Fruit fly (Drosophila melanogaster) whole organism, embryonic: Measurements from ENCODE around the gene CG31538.

Experiments
- Antp ChIP-seq: fragments of 200-800 bp; sonication (Bioruptor generic); optimal IDR thresholded peaks from 3 replicates; lab custom pipeline; 2016; ENCODE audit warnings: missing biosample characterization, missing genetic modification characterization
- Blimp-1 ChIP-seq: fragments of 200-800 bp; sonication (Bioruptor generic); optimal IDR thresholded peaks from 3 replicates; lab custom pipeline; 2018; ENCODE audit warnings: missing biosample characterization, missing genetic modification characterization, mild to moderate bottlenecking, moderate library complexity, missing genetic modification reagents
- CG10565 ChIP-seq: fragments of 200-800 bp; sonication (Bioruptor generic); optimal IDR thresholded peaks from 3 replicates; lab custom pipeline; 2016; ENCODE audit warnings: missing biosample characterization, mild to moderate bottlenecking, missing genetic modification characterization
- CG10979 ChIP-seq: fragments of 200-800 bp; sonication (Bioruptor generic); optimal IDR thresholded peaks from 2 replicates; lab custom pipeline; 2018; ENCODE audit warnings: missing biosample characterization, mild to moderate bottlenecking, missing genetic modification characterization, moderate library complexity
- CG11247 ChIP-seq: fragments of 200-800 bp; sonication (Bioruptor generic); IDR thresholded peaks from 2 replicates; pipeline ENCODE4 v1.3.6; 2022; ENCODE audit warnings: missing biosample characterization, missing genetic modification characterization
- CG12104 ChIP-seq: fragments of 200-800 bp; sonication (Bioruptor generic); optimal IDR thresholded peaks from 3 replicates; lab custom pipeline; 2016; ENCODE audit warnings: missing biosample characterization, missing genetic modification characterization
- CG12744 ChIP-seq: fragments of 200-800 bp; sonication (Bioruptor generic); optimal IDR thresholded peaks from 2 replicates; lab custom pipeline; 2016; ENCODE audit warnings: missing biosample characterization, missing genetic modification characterization
- CG12769 ChIP-seq: fragments of 200-800 bp; sonication (Bioruptor generic); optimal IDR thresholded peaks from 2 replicates; lab custom pipeline; 2019; ENCODE audit warnings: missing biosample characterization, mild to moderate bottlenecking, missing genetic modification characterization, moderate library complexity
- CG15269 ChIP-seq: fragments of 200-800 bp; sonication (Bioruptor generic); optimal IDR thresholded peaks from 2 replicates; lab custom pipeline; 2018; ENCODE audit warnings: missing biosample characterization, mild to moderate bottlenecking, missing genetic modification characterization, moderate library complexity
- CG15514 ChIP-seq: fragments of 200-800 bp; sonication (Bioruptor generic); optimal IDR thresholded peaks from 3 replicates; lab custom pipeline; 2017; ENCODE audit warnings: missing biosample characterization, missing genetic modification characterization, mild to moderate bottlenecking, moderate library complexity, missing genetic modification reagents
- CG30403 ChIP-seq: fragments of 200-800 bp; sonication (Bioruptor generic); optimal IDR thresholded peaks from 3 replicates; lab custom pipeline; 2016; ENCODE audit warnings: missing biosample characterization, missing genetic modification characterization
- CG34224 ChIP-seq: fragments of 200-800 bp; sonication (Bioruptor generic); IDR thresholded peaks from 3 replicates; pipeline ENCODE4 v1.3.6; 2022; ENCODE audit warnings: missing biosample characterization, missing genetic modification characterization; ENCODE audit not compliant: partially characterized antibody
- CG4730 ChIP-seq: fragments of 200-800 bp; sonication (Bioruptor generic); IDR thresholded peaks from 2 replicates; pipeline ENCODE4 v1.3.6; 2022; ENCODE audit warnings: missing biosample characterization, missing genetic modification characterization
- CG6175 ChIP-seq: fragments of 200-800 bp; sonication (Bioruptor generic); IDR thresholded peaks from 3 replicates; pipeline ENCODE4 v1.3.6; 2022; ENCODE audit warnings: missing biosample characterization, missing genetic modification characterization
- CG6654 ChIP-seq: fragments of 200-800 bp; sonication (Bioruptor generic); optimal IDR thresholded peaks from 2 replicates; lab custom pipeline; 2017; ENCODE audit warnings: missing biosample characterization, mild to moderate bottlenecking, missing genetic modification characterization
- CG6689 ChIP-seq: fragments of 200-800 bp; sonication (Bioruptor generic); IDR thresholded peaks from 2 replicates; pipeline ENCODE4 v1.3.6; 2022; ENCODE audit warnings: missing biosample characterization, missing genetic modification characterization
- CG6791 ChIP-seq: fragments of 200-800 bp; sonication (Bioruptor generic); IDR thresholded peaks from 3 replicates; pipeline ENCODE4 v1.3.6; 2022; ENCODE audit warnings: missing biosample characterization, missing genetic modification characterization; ENCODE audit not compliant: partially characterized antibody
- CG8089 ChIP-seq: fragments of 200-800 bp; sonication (Bioruptor generic); optimal IDR thresholded peaks from 3 replicates; lab custom pipeline; 2016; ENCODE audit warnings: missing biosample characterization, missing genetic modification characterization
- CG8924 ChIP-seq: fragments of 200-800 bp; optimal IDR thresholded peaks from 3 replicates; lab custom pipeline; 2019; ENCODE audit warnings: missing biosample characterization, mild to moderate bottlenecking, missing genetic modification characterization, moderate library complexity
- CTCF ChIP-seq: fragments of 200-800 bp; sonication (Bioruptor generic); optimal IDR thresholded peaks from 2 replicates; lab custom pipeline; 2017; ENCODE audit warnings: missing biosample characterization, mild to moderate bottlenecking, missing genetic modification characterization, moderate library complexity
- Dfd ChIP-seq, 2 experiments: fragments of >200 bp; optimal IDR thresholded peaks; 2 replicates each; lab custom pipeline; 2017; ENCODE audit warnings: missing biosample characterization in 2 of 2, missing genetic modification characterization in 2 of 2
- Fer1 ChIP-seq: fragments of 200-800 bp; sonication (Bioruptor generic); optimal IDR thresholded peaks from 2 replicates; lab custom pipeline; 2017; ENCODE audit warnings: missing biosample characterization, mild to moderate bottlenecking, missing genetic modification characterization
- Fer3 ChIP-seq: fragments of 200-800 bp; sonication (Bioruptor generic); optimal IDR thresholded peaks from 2 replicates; lab custom pipeline; 2018; ENCODE audit warnings: missing biosample characterization, mild to moderate bottlenecking, missing genetic modification characterization, moderate library complexity
- Jarid2 ChIP-seq: fragments of 200-800 bp; sonication (Bioruptor generic); optimal IDR thresholded peaks from 3 replicates; lab custom pipeline; 2017; ENCODE audit warnings: mild to moderate bottlenecking, missing biosample characterization, missing genetic modification reagents, missing genetic modification characterization
- Meics ChIP-seq: fragments of 200-800 bp; sonication (Bioruptor generic); optimal IDR thresholded peaks from 2 replicates; lab custom pipeline; 2017; ENCODE audit warnings: missing biosample characterization, mild to moderate bottlenecking, missing genetic modification characterization
- Mes4 ChIP-seq: fragments of 200-800 bp; sonication (Bioruptor generic); optimal IDR thresholded peaks from 2 replicates; lab custom pipeline; 2016; ENCODE audit warnings: missing biosample characterization, missing genetic modification characterization
- Nf-YA ChIP-seq: fragments of 200-800 bp; sonication (Bioruptor generic); IDR thresholded peaks from 2 replicates; pipeline ENCODE4 v1.3.6; 2022; ENCODE audit warnings: missing biosample characterization, missing genetic modification characterization
- Spps ChIP-seq: fragments of 200-800 bp; sonication (Bioruptor generic); optimal IDR thresholded peaks from 2 replicates; lab custom pipeline; 2018; ENCODE audit warnings: missing biosample characterization, mild to moderate bottlenecking, missing genetic modification characterization
- TFAM ChIP-seq: fragments of 200-800 bp; sonication (Bioruptor generic); optimal IDR thresholded peaks from 2 replicates; lab custom pipeline; 2017; ENCODE audit warnings: missing biosample characterization, missing genetic modification characterization, inconsistent platforms
- Taf1 ChIP-seq: fragments of 200-800 bp; sonication (Bioruptor generic); IDR thresholded peaks from 2 replicates; pipeline ENCODE4 v1.3.6; 2022; ENCODE audit warnings: missing biosample characterization, missing genetic modification characterization
- Xrp1 ChIP-seq: fragments of 200-800 bp; sonication (Bioruptor generic); IDR thresholded peaks from 2 replicates; pipeline ENCODE4 v1.3.6; 2022; ENCODE audit warnings: missing biosample characterization, missing genetic modification characterization
- al ChIP-seq: fragments of 200-800 bp; sonication (Bioruptor generic); IDR thresholded peaks from 2 replicates; pipeline ENCODE4 v1.3.6; 2022; ENCODE audit warnings: missing biosample characterization, missing genetic modification characterization
- amos ChIP-seq: fragments of 200-800 bp; sonication (Bioruptor generic); IDR thresholded peaks from 2 replicates; pipeline ENCODE4 v1.3.6; 2022; ENCODE audit warnings: missing biosample characterization, missing genetic modification characterization; ENCODE audit not compliant: partially characterized antibody
- ase ChIP-seq: fragments of 200-800 bp; sonication (Bioruptor generic); IDR thresholded peaks from 3 replicates; pipeline ENCODE4 v1.3.6; 2022; ENCODE audit warnings: missing biosample characterization, missing genetic modification characterization
- cg ChIP-seq: fragments of 200-800 bp; sonication (Bioruptor generic); optimal IDR thresholded peaks from 3 replicates; lab custom pipeline; 2019; ENCODE audit warnings: missing biosample characterization, mild to moderate bottlenecking, missing genetic modification characterization, moderate library complexity
- croc ChIP-seq: fragments of 200-800 bp; sonication (Bioruptor generic); conservative IDR thresholded peaks from 3 replicates; pipeline ENCODE4 v1.3.6; 2022; ENCODE audit warnings: missing biosample characterization, missing genetic modification characterization
- ftz-f1 ChIP-seq: fragments of 200-800 bp; sonication (Bioruptor generic); optimal IDR thresholded peaks from 2 replicates; lab custom pipeline; 2016; ENCODE audit warnings: missing biosample characterization, missing genetic modification characterization
- jumu ChIP-seq: fragments of 200-800 bp; sonication (Bioruptor generic); optimal IDR thresholded peaks from 3 replicates; lab custom pipeline; 2016; ENCODE audit warnings: missing biosample characterization, missing genetic modification characterization
- lab ChIP-seq: fragments of 200-800 bp; sonication (Bioruptor generic); optimal IDR thresholded peaks from 3 replicates; lab custom pipeline; 2017; ENCODE audit warnings: missing biosample characterization, missing genetic modification characterization, mild to moderate bottlenecking, moderate library complexity, missing genetic modification reagents
- lola ChIP-seq, 3 experiments: fragments of >200 bp in 2 of 3; fragments of 200-800 bp in 1 of 3; sonication (Bioruptor generic) in 1 of 3; optimal IDR thresholded peaks; 2 replicates each; lab custom pipeline; 2017 to 2019; ENCODE audit warnings: missing biosample characterization in 3 of 3, missing genetic modification characterization in 3 of 3, mild to moderate bottlenecking in 1 of 3, moderate library complexity in 1 of 3
- nerfin-2 ChIP-seq: fragments of 200-800 bp; sonication (Bioruptor generic); IDR thresholded peaks from 2 replicates; pipeline ENCODE4 v1.3.6; 2022; ENCODE audit warnings: missing biosample characterization, missing genetic modification characterization; ENCODE audit not compliant: partially characterized antibody
- pho ChIP-seq: fragments of 200-800 bp; sonication (Bioruptor generic); optimal IDR thresholded peaks from 2 replicates; lab custom pipeline; 2016; ENCODE audit warnings: missing biosample characterization, missing genetic modification characterization
- repo ChIP-seq: fragments of 200-800 bp; sonication (Bioruptor generic); optimal IDR thresholded peaks from 2 replicates; lab custom pipeline; 2016; ENCODE audit warnings: missing biosample characterization, missing genetic modification characterization
- row ChIP-seq: fragments of 200-800 bp; sonication (Bioruptor generic); IDR thresholded peaks from 3 replicates; pipeline ENCODE4 v1.3.6; 2022; ENCODE audit warnings: missing biosample characterization, missing genetic modification characterization
- shn ChIP-seq: fragments of 200-800 bp; sonication (Bioruptor generic); optimal IDR thresholded peaks from 3 replicates; lab custom pipeline; 2016; ENCODE audit warnings: missing biosample characterization, missing genetic modification characterization
- slp2 ChIP-seq: fragments of 200-800 bp; sonication (Bioruptor generic); optimal IDR thresholded peaks from 2 replicates; lab custom pipeline; 2016; ENCODE audit warnings: missing biosample characterization, missing genetic modification characterization
- tx ChIP-seq: fragments of 200-800 bp; sonication (Bioruptor generic); optimal IDR thresholded peaks from 2 replicates; lab custom pipeline; 2016; ENCODE audit warnings: missing biosample characterization, missing genetic modification characterization
- wek ChIP-seq: fragments of 200-800 bp; sonication (Bioruptor generic); optimal IDR thresholded peaks from 3 replicates; lab custom pipeline; 2018; ENCODE audit warnings: missing biosample characterization, mild to moderate bottlenecking, missing genetic modification characterization, moderate library complexity
- yki ChIP-seq: fragments of >200 bp; optimal IDR thresholded peaks from 3 replicates; lab custom pipeline; 2018

The CG31538 gene

dm6 chr3R:5264251-5265098 is 13.2 kb downstream of the CG31538 start (continued):
- TF ChIP-seq CG6654 (GFP tag; lab: Kevin White, UChicago) (no peak), repo (GFP tag; lab: Kevin White, UChicago) (no peak), CG12744 (peak; percentile 34), Fer1 (GFP tag; lab: Kevin White, UChicago) (peak; percentile 58), CG6791 (GFP tag; lab: Robert Waterston, UW) (0 out of 3 replicates have a peak, but pooled peaks have one; percentile 7), amos (GFP tag; lab: Robert Waterston, UW) (no peak; the same call in 1 of the 2 replicates), Fer3 (tag; lab: Kevin White, UChicago) (peak; percentile 20), Spps (tag; lab: Kevin White, UChicago) (no peak), Meics (peak; percentile 56), CG6689 (GFP tag; lab: Robert Waterston, UW) (no peak; the same call in 1 of the 2 replicates), row (GFP tag; lab: Robert Waterston, UW) (peak; percentile 96), ase (GFP tag; lab: Robert Waterston, UW) (no peak), Jarid2 (GFP tag; lab: Kevin White, UChicago) (peak; percentile 79), Blimp-1 (GFP tag; lab: Kevin White, UChicago) (no peak), wek (no peak), Taf1 (GFP tag; lab: Robert Waterston, UW) (0 out of 2 replicates have a peak, but pooled peaks have one; percentile 9), CG34224 (GFP tag; lab: Robert Waterston, UW) (0 out of 3 replicates have a peak, but pooled peaks have one; percentile 32), CG12769 (peak; percentile 28), cg (GFP tag; lab: Kevin White, UChicago) (peak; percentile 20), tx (GFP tag; lab: Kevin White, UChicago) (peak; percentile 4), yki (lab: Kevin White, UChicago) (peak; percentile 35), Xrp1 (GFP tag; lab: Robert Waterston, UW) (no peak; the same call in 1 of the 2 replicates), CG10565 (GFP tag; lab: Kevin White, UChicago) (no peak), TFAM (GFP tag; lab: Kevin White, UChicago) (no peak), CG15514 (GFP tag; lab: Kevin White, UChicago) (peak; percentile 54), CG15269 (tag; lab: Kevin White, UChicago) (peak; percentile 51), lab (GFP tag; lab: Kevin White, UChicago) (peak; percentile 60), CG6175 (GFP tag; lab: Robert Waterston, UW) (no peak), Dfd (GFP tag; optimal IDR thresholded peaks at IDR 0.05; lab: Kevin White, UChicago) (no peak), CG11247 (no peak), Mes4 (GFP tag; lab: Kevin White, UChicago) (no peak), Antp (peak; percentile 42), Nf-YA (GFP tag; lab: Robert Waterston, UW) (no peak), CG30403 (GFP tag; lab: Kevin White, UChicago) (peak; percentile 39), CG12104 (GFP tag; lab: Kevin White, UChicago) (peak; percentile 32), CG8089 (no peak), nerfin-2 (GFP tag; lab: Robert Waterston, UW) (no peak), CG4730 (no peak), CG10979 (tag; lab: Kevin White, UChicago) (peak; percentile 23), CTCF (GFP tag; lab: Kevin White, UChicago) (no peak), al (GFP tag; lab: Robert Waterston, UW) (no peak), slp2 (GFP tag; lab: Kevin White, UChicago) (peak; percentile 24), jumu (GFP tag; lab: Kevin White, UChicago) (no peak), shn (GFP tag; lab: Kevin White, UChicago) (peak; percentile 71), croc (no peak), CG8924 (tag; lab: Kevin White, UChicago) (peak; percentile 79), lola (GFP tag; optimal IDR thresholded peaks at IDR 0.05; lab: Kevin White, UChicago) (peak in 2 of 3 experiments; percentile 35 to 51), ftz-f1 (GFP tag; lab: Kevin White, UChicago) (peak; percentile 58), pho (GFP tag; lab: Kevin White, UChicago) (peak; percentile 33)
